Fruit fly (Drosophila melanogaster) whole organism, prepupa: Measurements from ENCODE around the gene Ip259.

ENCODE experiments used
- Blimp-1 ChIP-seq: fragments of 200-800 bp; sonication (Bioruptor generic); optimal IDR thresholded peaks from 3 replicates; lab custom pipeline; 2017; ENCODE audit warnings: missing biosample characterization, missing genetic modification characterization, mild to moderate bottlenecking, moderate library complexity, missing genetic modification reagents
- CG10631 ChIP-seq: fragments of 200-800 bp; sonication (Bioruptor generic); optimal IDR thresholded peaks from 2 replicates; lab custom pipeline; 2016; ENCODE audit warnings: missing biosample characterization, missing genetic modification characterization
- CG11762 ChIP-seq: fragments of 200-800 bp; sonication (Bioruptor generic); optimal IDR thresholded peaks from 3 replicates; lab custom pipeline; 2016; ENCODE audit warnings: missing biosample characterization, missing genetic modification characterization; ENCODE audit not compliant: insufficient read depth
- CG1621 ChIP-seq: fragments of 200-800 bp; sonication (Bioruptor generic); optimal IDR thresholded peaks from 3 replicates; lab custom pipeline; 2018; ENCODE audit warnings: missing biosample characterization, mild to moderate bottlenecking, missing genetic modification characterization
- CG16779 ChIP-seq: fragments of 200-800 bp; sonication (Bioruptor generic); optimal IDR thresholded peaks from 3 replicates; lab custom pipeline; 2017; ENCODE audit warnings: missing biosample characterization, mild to moderate bottlenecking, missing genetic modification characterization
- CG4318 ChIP-seq: fragments of 200-800 bp; sonication (Bioruptor generic); optimal IDR thresholded peaks from 3 replicates; lab custom pipeline; 2017; ENCODE audit warnings: missing biosample characterization, mild to moderate bottlenecking, missing genetic modification characterization
- CG6163 ChIP-seq: fragments of 200-800 bp; sonication (Bioruptor generic); IDR thresholded peaks from 3 replicates; pipeline ENCODE4 v1.3.6; 2022; ENCODE audit warnings: missing biosample characterization, missing genetic modification characterization
- Eip75B ChIP-seq: fragments of 200-800 bp; sonication (Bioruptor generic); optimal IDR thresholded peaks from 3 replicates; lab custom pipeline; 2016; ENCODE audit warnings: missing biosample characterization, missing genetic modification characterization
- Eip78C ChIP-seq: fragments of 200-800 bp; sonication (Bioruptor generic); peaks from one replicate; lab custom pipeline; 2016; ENCODE audit warnings: missing biosample characterization, missing genetic modification characterization
- Ets96B ChIP-seq: fragments of 200-800 bp; optimal IDR thresholded peaks from 2 replicates; lab custom pipeline; 2019; ENCODE audit warnings: missing biosample characterization, mild to moderate bottlenecking, missing genetic modification characterization, moderate library complexity
- OdsH ChIP-seq: fragments of 200-800 bp; sonication (Bioruptor generic); optimal IDR thresholded peaks from 3 replicates; lab custom pipeline; 2016; ENCODE audit warnings: missing biosample characterization, missing genetic modification characterization
- Sox102F ChIP-seq: fragments of 200-800 bp; sonication (Bioruptor generic); optimal IDR thresholded peaks from 2 replicates; lab custom pipeline; 2016; ENCODE audit warnings: missing biosample characterization, mild to moderate bottlenecking, missing genetic modification characterization
- cyc ChIP-seq: fragments of 200-800 bp; sonication (Bioruptor generic); optimal IDR thresholded peaks from 3 replicates; lab custom pipeline; 2016; ENCODE audit warnings: missing biosample characterization, missing genetic modification characterization
- spab ChIP-seq: fragments of 200-800 bp; sonication (Bioruptor generic); optimal IDR thresholded peaks from 2 replicates; lab custom pipeline; 2017; ENCODE audit warnings: missing biosample characterization, mild to moderate bottlenecking, missing genetic modification characterization, missing genetic modification reagents

DNA sequence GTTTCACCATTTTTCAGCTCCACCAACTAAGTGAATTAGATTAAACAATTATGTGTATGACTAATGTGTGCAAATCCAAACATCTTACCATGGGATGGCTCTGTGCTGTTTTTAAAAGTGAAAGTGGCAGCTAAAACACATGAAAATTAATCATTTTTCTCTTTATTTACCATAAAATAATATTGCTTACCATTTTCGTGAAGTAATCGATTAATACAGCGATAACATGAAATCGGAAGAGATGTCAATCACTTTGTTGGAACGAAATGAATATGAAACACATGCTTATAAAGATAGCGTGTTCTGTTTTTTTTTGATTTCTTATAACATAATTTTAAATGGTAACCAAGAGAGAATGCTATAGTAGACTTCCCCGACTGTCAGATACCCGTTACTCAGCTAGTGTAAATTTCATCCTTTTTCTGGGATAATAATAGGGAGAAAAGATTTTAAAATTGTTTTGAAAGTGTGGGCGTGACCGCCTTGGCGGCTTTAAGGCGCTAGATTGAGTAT is 4.3 kb upstream of the Ip259 start:
- TF ChIP-seq CG11762 = no peak
- no peak for TF ChIP-seq Sox102F (GFP tag; lab: Kevin White, UChicago)
- peak; percentile 50 for TF ChIP-seq Eip78C (GFP tag; lab: Kevin White, UChicago)
- TF ChIP-seq Blimp-1 (GFP tag; lab: Kevin White, UChicago) = no peak
- no peak for TF ChIP-seq CG6163 (GFP tag; lab: Robert Waterston, UW)
- no peak for TF ChIP-seq CG1621
- TF ChIP-seq OdsH = no peak
- TF ChIP-seq Eip75B (GFP tag; lab: Kevin White, UChicago) = no peak
- no peak for TF ChIP-seq spab (GFP tag; lab: Kevin White, UChicago)
- TF ChIP-seq CG4318 = no peak
- no peak for TF ChIP-seq CG10631 (GFP tag; lab: Kevin White, UChicago)
- TF ChIP-seq cyc (GFP tag; lab: Kevin White, UChicago) = no peak
- TF ChIP-seq CG16779 (tag; lab: Kevin White, UChicago) = no peak
- no peak for TF ChIP-seq Ets96B
